Fruit fly (Drosophila melanogaster) whole organism, embryonic: Measurements from ENCODE around the gene CheA75a.
A peak's percentile ranks its signal among the peaks of the same experiment; 100 is the strongest.

Experiments
- ATbp ChIP-seq: fragments of 200-800 bp; sonication (Bioruptor generic); optimal IDR thresholded peaks from 2 replicates; lab custom pipeline; 2017; ENCODE audit warnings: missing biosample characterization, mild to moderate bottlenecking, missing genetic modification characterization, missing genetic modification reagents
- Awh ChIP-seq: fragments of 200-800 bp; sonication (Bioruptor generic); IDR thresholded peaks from 2 replicates; pipeline ENCODE4, ENCODE4 v1.3.6; 2022; ENCODE audit warnings: missing biosample characterization, missing genetic modification characterization
- CG11504 ChIP-seq: fragments of 200-800 bp; sonication (Bioruptor generic); optimal IDR thresholded peaks from 3 replicates; lab custom pipeline; 2019; ENCODE audit warnings: missing biosample characterization, mild to moderate bottlenecking, missing genetic modification characterization, moderate library complexity
- CG11695 ChIP-seq: fragments of 200-800 bp; sonication (Bioruptor generic); IDR thresholded peaks from 3 replicates; pipeline ENCODE4 v1.3.6; 2022; ENCODE audit warnings: missing biosample characterization, missing genetic modification characterization
- CG14965 ChIP-seq: fragments of 200-800 bp; sonication (Bioruptor generic); optimal IDR thresholded peaks from 2 replicates; lab custom pipeline; 2016; ENCODE audit warnings: missing biosample characterization, missing genetic modification characterization, borderline replicate concordance
- CG2712 ChIP-seq: fragments of 200-800 bp; optimal IDR thresholded peaks from 3 replicates; lab custom pipeline; 2019; ENCODE audit warnings: missing biosample characterization, mild to moderate bottlenecking, missing genetic modification characterization, moderate library complexity
- CG30403 ChIP-seq: fragments of 200-800 bp; sonication (Bioruptor generic); optimal IDR thresholded peaks from 3 replicates; lab custom pipeline; 2016; ENCODE audit warnings: missing biosample characterization, missing genetic modification characterization
- CG3065 ChIP-seq: fragments of 200-800 bp; sonication (Bioruptor generic); optimal IDR thresholded peaks from 2 replicates; lab custom pipeline; 2016; ENCODE audit warnings: missing biosample characterization, missing genetic modification characterization
- CG31365 ChIP-seq: fragments of 200-800 bp; sonication (Bioruptor generic); optimal IDR thresholded peaks from 2 replicates; lab custom pipeline; 2018; ENCODE audit warnings: missing biosample characterization, mild to moderate bottlenecking, missing genetic modification characterization
- CG6854 ChIP-seq: fragments of 200-800 bp; sonication (Bioruptor generic); optimal IDR thresholded peaks from 3 replicates; lab custom pipeline; 2017; ENCODE audit warnings: missing biosample characterization, mild to moderate bottlenecking, missing genetic modification characterization
- CG7928 ChIP-seq: fragments of 200-800 bp; sonication (Bioruptor generic); optimal IDR thresholded peaks from 2 replicates; lab custom pipeline; 2017; ENCODE audit warnings: missing biosample characterization, mild to moderate bottlenecking, missing genetic modification characterization
- CG8281 ChIP-seq: fragments of 200-800 bp; sonication (Bioruptor generic); optimal IDR thresholded peaks from 2 replicates; lab custom pipeline; 2018; ENCODE audit warnings: missing biosample characterization, mild to moderate bottlenecking, missing genetic modification characterization, moderate library complexity
- CG9797 ChIP-seq: fragments of 200-800 bp; sonication (Bioruptor generic); optimal IDR thresholded peaks from 3 replicates; lab custom pipeline; 2018; ENCODE audit warnings: missing biosample characterization, mild to moderate bottlenecking, missing genetic modification characterization
- Chrac-16 ChIP-seq: fragments of 200-800 bp; sonication (Bioruptor generic); optimal IDR thresholded peaks from 3 replicates; lab custom pipeline; 2016; ENCODE audit warnings: missing biosample characterization, missing genetic modification characterization
- D19B ChIP-seq: fragments of 200-800 bp; sonication (Bioruptor generic); optimal IDR thresholded peaks from 2 replicates; lab custom pipeline; 2017; ENCODE audit warnings: missing biosample characterization, mild to moderate bottlenecking, missing genetic modification characterization
- Dbx ChIP-seq: fragments of 200-800 bp; sonication (Bioruptor generic); IDR thresholded peaks from 3 replicates; pipeline ENCODE4 v1.3.6; 2022; ENCODE audit warnings: missing biosample characterization, missing genetic modification characterization
- Deaf1 ChIP-seq: fragments of 200-800 bp; optimal IDR thresholded peaks from 3 replicates; lab custom pipeline; 2019; ENCODE audit warnings: missing biosample characterization, mild to moderate bottlenecking, missing genetic modification characterization, moderate library complexity
- H15 ChIP-seq: fragments of 200-800 bp; sonication (Bioruptor generic); IDR thresholded peaks from 3 replicates; pipeline ENCODE4 v1.3.6; 2022; ENCODE audit warnings: missing biosample characterization, missing genetic modification characterization
- HLH54F ChIP-seq: fragments of 200-800 bp; sonication (Bioruptor generic); optimal IDR thresholded peaks from 3 replicates; lab custom pipeline; 2016; ENCODE audit warnings: missing biosample characterization, missing genetic modification characterization
- Hr3 ChIP-seq: fragments of 200-800 bp; sonication (Bioruptor generic); optimal IDR thresholded peaks from 3 replicates; lab custom pipeline; 2016; ENCODE audit warnings: missing biosample characterization, missing genetic modification characterization
- MBD-R2 ChIP-seq: fragments of 200-800 bp; sonication (Bioruptor generic); IDR thresholded peaks from 2 replicates; pipeline ENCODE4 v1.3.6; 2022; ENCODE audit warnings: missing biosample characterization, missing genetic modification characterization
- NfI ChIP-seq: fragments of 200-800 bp; sonication (Bioruptor generic); optimal IDR thresholded peaks from 3 replicates; lab custom pipeline; 2018; ENCODE audit warnings: missing biosample characterization, mild to moderate bottlenecking, missing genetic modification characterization, moderate library complexity
- Rx ChIP-seq: fragments of 200-800 bp; sonication (Bioruptor generic); IDR thresholded peaks from 2 replicates; pipeline ENCODE4 v1.3.6; 2022; ENCODE audit warnings: missing biosample characterization, missing genetic modification characterization
- Spps ChIP-seq: fragments of 200-800 bp; sonication (Bioruptor generic); optimal IDR thresholded peaks from 2 replicates; lab custom pipeline; 2018; ENCODE audit warnings: missing biosample characterization, mild to moderate bottlenecking, missing genetic modification characterization
- ash1 ChIP-seq: fragments of 200-800 bp; sonication (Bioruptor generic); optimal IDR thresholded peaks from 2 replicates; lab custom pipeline; 2018; ENCODE audit warnings: missing biosample characterization, mild to moderate bottlenecking, missing genetic modification characterization
- bigmax ChIP-seq: fragments of 200-800 bp; sonication (Bioruptor generic); optimal IDR thresholded peaks from 2 replicates; lab custom pipeline; 2018; ENCODE audit warnings: missing biosample characterization, mild to moderate bottlenecking, missing genetic modification characterization
- bowl ChIP-seq: fragments of 200-800 bp; sonication (Bioruptor generic); IDR thresholded peaks from 2 replicates; pipeline ENCODE4 v1.3.6; 2022; ENCODE audit warnings: missing biosample characterization, missing genetic modification characterization
- br ChIP-seq: fragments of >200 bp; optimal IDR thresholded peaks from 2 replicates; lab custom pipeline; 2017
- btn ChIP-seq: fragments of 200-800 bp; sonication (Bioruptor generic); optimal IDR thresholded peaks from 2 replicates; lab custom pipeline; 2016; ENCODE audit warnings: missing biosample characterization, missing genetic modification characterization
- ci ChIP-seq: fragments of 200-800 bp; sonication (Bioruptor generic); IDR thresholded peaks from 3 replicates; pipeline ENCODE4 v1.3.6; 2022; ENCODE audit warnings: missing biosample characterization, missing genetic modification characterization
- corto ChIP-seq: fragments of 200-800 bp; sonication (Bioruptor generic); optimal IDR thresholded peaks from 2 replicates; lab custom pipeline; 2016; ENCODE audit warnings: missing biosample characterization, mild to moderate bottlenecking, missing genetic modification characterization, moderate library complexity
- cwo ChIP-seq: fragments of 200-800 bp; sonication (Bioruptor generic); optimal IDR thresholded peaks from 3 replicates; lab custom pipeline; 2017; ENCODE audit warnings: missing biosample characterization, missing genetic modification characterization, mild to moderate bottlenecking, moderate library complexity, missing genetic modification reagents
- dati ChIP-seq: fragments of 200-800 bp; sonication (Bioruptor generic); IDR thresholded peaks from 2 replicates; pipeline ENCODE4 v1.3.6; 2022; ENCODE audit warnings: missing biosample characterization, missing genetic modification characterization
- dmrt99B ChIP-seq: fragments of 200-800 bp; sonication (Bioruptor generic); optimal IDR thresholded peaks from 2 replicates; lab custom pipeline; 2018; ENCODE audit warnings: missing biosample characterization, mild to moderate bottlenecking, missing genetic modification characterization, moderate library complexity
- en ChIP-seq: fragments of 200-800 bp; sonication (Bioruptor generic); optimal IDR thresholded peaks from 2 replicates; lab custom pipeline; 2016; ENCODE audit warnings: missing biosample characterization, missing genetic modification characterization
- exex ChIP-seq: fragments of 200-800 bp; sonication (Bioruptor generic); optimal IDR thresholded peaks from 4 replicates; lab custom pipeline; 2018; ENCODE audit warnings: missing biosample characterization, mild to moderate bottlenecking, missing genetic modification characterization, moderate library complexity
- fu2 ChIP-seq: fragments of 200-800 bp; sonication (Bioruptor generic); optimal IDR thresholded peaks from 2 replicates; lab custom pipeline; 2016; ENCODE audit warnings: missing biosample characterization, missing genetic modification characterization
- gcm2 ChIP-seq: fragments of 200-800 bp; sonication (Bioruptor generic); optimal IDR thresholded peaks from 2 replicates; lab custom pipeline; 2016; ENCODE audit warnings: missing biosample characterization, missing genetic modification characterization
- grau ChIP-seq: fragments of 200-800 bp; optimal IDR thresholded peaks from 3 replicates; lab custom pipeline; 2019; ENCODE audit warnings: missing biosample characterization, mild to moderate bottlenecking, missing genetic modification characterization, moderate library complexity
- hb ChIP-seq: fragments of 200-800 bp; sonication (Bioruptor generic); IDR thresholded peaks from 3 replicates; pipeline ENCODE4 v1.3.6; 2022; ENCODE audit warnings: missing biosample characterization, missing genetic modification characterization; ENCODE audit not compliant: partially characterized antibody
- nmo ChIP-seq: fragments of 200-800 bp; sonication (Bioruptor generic); optimal IDR thresholded peaks from 2 replicates; lab custom pipeline; 2018; ENCODE audit warnings: missing biosample characterization, mild to moderate bottlenecking, missing genetic modification characterization, moderate library complexity
- odd ChIP-seq: fragments of 200-800 bp; sonication (Bioruptor generic); optimal IDR thresholded peaks from 2 replicates; lab custom pipeline; 2017; ENCODE audit warnings: missing biosample characterization, mild to moderate bottlenecking, missing genetic modification characterization
- p53 ChIP-seq: fragments of 200-800 bp; sonication (Bioruptor generic); optimal IDR thresholded peaks from 2 replicates; lab custom pipeline; 2016; ENCODE audit warnings: missing biosample characterization, missing genetic modification characterization
- sc ChIP-seq, 3 experiments: fragments of >200 bp in 2 of 3; fragments of 200-800 bp in 1 of 3; sonication (Bioruptor generic) in 1 of 3; optimal IDR thresholded peaks; 2 replicates in 2 of 3; 3 replicates in 1 of 3; lab custom pipeline; 2017; ENCODE audit warnings: mild to moderate bottlenecking in 1 of 3, missing biosample characterization in 1 of 3, missing genetic modification characterization in 1 of 3, missing genetic modification reagents in 1 of 3
- sens ChIP-seq: fragments of 200-800 bp; sonication (Bioruptor generic); peaks from one replicate; lab custom pipeline; 2016; ENCODE audit warnings: missing biosample characterization, missing genetic modification characterization
- sens-2 ChIP-seq: fragments of 200-800 bp; sonication (Bioruptor generic); IDR thresholded peaks from 2 replicates; pipeline ENCODE4 v1.3.6; 2022; ENCODE audit warnings: missing biosample characterization, missing genetic modification characterization
- seq ChIP-seq: fragments of 200-800 bp; sonication (Bioruptor generic); IDR thresholded peaks from 2 replicates; pipeline ENCODE4 v1.3.6; 2022; ENCODE audit warnings: missing biosample characterization, missing genetic modification characterization
- so ChIP-seq: fragments of 200-800 bp; sonication (Bioruptor generic); IDR thresholded peaks from 3 replicates; pipeline ENCODE4 v1.3.6; 2022; ENCODE audit warnings: missing biosample characterization, missing genetic modification characterization
- tgo ChIP-seq: fragments of 200-800 bp; sonication (Bioruptor generic); IDR thresholded peaks from 3 replicates; pipeline ENCODE4 v1.3.6; 2022; ENCODE audit warnings: missing biosample characterization, missing genetic modification characterization
- twi ChIP-seq: fragments of 200-800 bp; optimal IDR thresholded peaks from 2 replicates; lab custom pipeline; 2019; ENCODE audit warnings: missing biosample characterization, mild to moderate bottlenecking, missing genetic modification characterization, moderate library complexity
- vnd ChIP-seq: fragments of 200-800 bp; sonication (Bioruptor generic); IDR thresholded peaks from 3 replicates; pipeline ENCODE4 v1.3.6; 2022; ENCODE audit warnings: missing biosample characterization, missing genetic modification characterization; ENCODE audit not compliant: partially characterized antibody
- zfh2 ChIP-seq: fragments of 200-800 bp; sonication (Bioruptor generic); optimal IDR thresholded peaks from 2 replicates; lab custom pipeline; 2016; ENCODE audit warnings: missing biosample characterization, missing genetic modification characterization

Gene CheA75a

dm6 chr3L:18243152-18243551 is 8.7 kb upstream of the CheA75a start (continued):
- TF ChIP-seq Deaf1 (tag; lab: Kevin White, UChicago) (no peak), hb (GFP tag; lab: Robert Waterston, UW) (no peak), Spps (tag; lab: Kevin White, UChicago) (peak; percentile 45), ash1 (no peak), Awh (GFP tag; lab: Robert Waterston, UW) (peak; percentile 45), CG9797 (GFP tag; lab: Kevin White, UChicago) (no peak), CG31365 (tag; lab: Kevin White, UChicago) (no peak), sc (optimal IDR thresholded peaks at IDR 0.05; lab: Kevin White, UChicago) (no peak), sc (GFP tag; optimal IDR thresholded peaks at IDR 0.05; lab: Kevin White, UChicago) (no peak), tgo (GFP tag; lab: Robert Waterston, UW) (peak; percentile 55; the same call in 2 of the 3 replicates), CG3065 (no peak), twi (no peak), exex (tag; lab: Kevin White, UChicago) (no peak), CG11695 (GFP tag; lab: Robert Waterston, UW) (0 out of 3 replicates have a peak, but pooled peaks have one; percentile 50), sens-2 (GFP tag; lab: Robert Waterston, UW) (no peak), br (lab: Kevin White, UChicago) (no peak), btn (no peak), grau (tag; lab: Kevin White, UChicago) (no peak), so (GFP tag; lab: Robert Waterston, UW) (no peak), corto (GFP tag; lab: Kevin White, UChicago) (no peak), zfh2 (GFP tag; lab: Kevin White, UChicago) (no peak), MBD-R2 (no peak), NfI (GFP tag; lab: Kevin White, UChicago) (no peak), seq (no peak), bigmax (no peak), p53 (GFP tag; lab: Kevin White, UChicago) (no peak), fu2 (GFP tag; lab: Kevin White, UChicago) (no peak), Hr3 (no peak), ci (GFP tag; lab: Robert Waterston, UW) (no peak), nmo (GFP tag; lab: Kevin White, UChicago) (no peak), CG2712 (tag; lab: Kevin White, UChicago) (peak; percentile 83), CG7928 (no peak), HLH54F (no peak), vnd (GFP tag; lab: Robert Waterston, UW) (no peak), ATbp (GFP tag; lab: Kevin White, UChicago) (peak; percentile 32), dmrt99B (peak; percentile 51), Chrac-16 (GFP tag; lab: Kevin White, UChicago) (no peak), H15 (GFP tag; lab: Robert Waterston, UW) (no peak), Rx (GFP tag; lab: Robert Waterston, UW) (no peak), CG11504 (tag; lab: Kevin White, UChicago) (peak; percentile 65), gcm2 (GFP tag; lab: Kevin White, UChicago) (no peak), CG30403 (no peak), odd (no peak), sens (GFP tag; lab: Kevin White, UChicago) (peak; percentile 66), CG6854 (GFP tag; lab: Kevin White, UChicago) (no peak), en (GFP tag; lab: Kevin White, UChicago) (no peak), D19B (GFP tag; lab: Kevin White, UChicago) (peak; percentile 87), cwo (GFP tag; lab: Kevin White, UChicago) (peak; percentile 22), CG14965 (no peak), bowl (GFP tag; lab: Robert Waterston, UW) (no peak), CG8281 (tag; lab: Kevin White, UChicago) (no peak), Dbx (GFP tag; lab: Robert Waterston, UW) (no peak), dati (GFP tag; lab: Robert Waterston, UW) (no peak)
